Fruit fly (Drosophila melanogaster): Measurements from ENCODE around the gene KaiR1D.
A peak's percentile ranks its signal among the peaks of the same experiment; 100 is the strongest.

KaiR1D gene

DNA sequence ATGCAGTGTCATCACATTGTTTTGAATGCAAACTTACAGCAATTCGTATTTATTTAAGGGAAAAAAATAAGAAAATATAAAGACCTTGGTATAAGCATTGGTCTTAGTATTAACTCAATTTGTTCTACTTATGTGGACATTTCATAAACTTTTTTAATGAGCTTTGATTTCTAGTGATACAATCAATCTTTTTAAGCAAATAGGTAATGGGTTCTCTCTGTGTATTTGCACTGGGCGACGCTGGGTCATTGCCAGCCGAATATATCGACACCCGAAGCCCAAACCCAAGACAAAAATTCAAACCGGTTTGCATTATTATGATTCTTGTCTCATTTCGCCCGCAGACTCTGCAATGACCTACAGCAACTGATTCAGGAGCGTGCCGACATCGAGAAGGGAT, 30.5 kb downstream of the KaiR1D start:
- no peak for TF ChIP-seq CG8478 (optimal IDR thresholded peaks at IDR 0.05)
- TF ChIP-seq psq (optimal IDR thresholded peaks at IDR 0.05): no peak
- TF ChIP-seq pan (optimal IDR thresholded peaks at IDR 0.05): no peak
- no peak for TF ChIP-seq EcR (GFP tag; optimal IDR thresholded peaks at IDR 0.05)
- TF ChIP-seq usp (GFP tag; optimal IDR thresholded peaks at IDR 0.05): no peak
- no peak for TF ChIP-seq Dll (optimal IDR thresholded peaks at IDR 0.05)

DNA sequence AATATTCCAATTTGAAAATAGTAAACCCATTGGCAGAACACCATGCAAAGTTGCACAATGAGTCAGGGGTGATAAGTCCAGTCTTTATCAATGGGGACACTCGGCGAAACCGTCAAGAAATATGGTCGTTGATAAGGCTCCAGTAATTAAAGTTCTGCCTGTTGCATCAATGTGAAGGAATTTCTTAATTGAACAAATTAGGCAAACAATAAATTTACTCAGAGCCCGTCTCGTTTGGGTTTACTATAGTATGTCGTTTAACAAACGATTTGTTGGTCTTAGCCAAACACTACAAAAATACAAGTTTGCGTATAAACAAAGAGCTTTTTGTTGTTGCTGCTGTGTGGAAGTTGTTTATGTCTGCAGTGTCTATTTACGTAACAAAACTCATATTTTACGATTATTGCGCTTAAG, 31.3 kb downstream of the KaiR1D start:
- TF ChIP-seq CG8478 (optimal IDR thresholded peaks at IDR 0.05) (no peak), Dll (optimal IDR thresholded peaks at IDR 0.05) (no peak), usp (GFP tag; optimal IDR thresholded peaks at IDR 0.05) (no peak), pan (optimal IDR thresholded peaks at IDR 0.05) (no peak), psq (optimal IDR thresholded peaks at IDR 0.05) (no peak), EcR (GFP tag; optimal IDR thresholded peaks at IDR 0.05) (no peak)

DNA sequence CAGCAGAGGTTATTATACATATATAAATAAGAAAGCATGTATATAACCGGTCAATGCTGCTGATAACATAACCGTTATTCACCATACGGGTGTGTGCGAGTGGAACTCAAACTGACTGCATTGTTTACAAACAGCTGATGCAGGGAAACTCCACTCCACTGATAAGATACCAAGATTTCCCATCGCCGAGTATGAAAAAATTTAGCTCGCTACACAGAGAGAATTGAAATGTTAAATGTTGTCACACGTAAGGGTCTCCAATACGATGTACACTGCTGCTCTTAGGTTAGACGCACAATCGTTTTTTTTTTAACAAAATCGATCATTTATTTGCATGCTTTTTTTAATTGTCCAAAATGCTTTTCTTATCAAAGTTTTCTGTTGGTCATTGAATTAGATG, 32.4 kb downstream of the KaiR1D start:
- TF ChIP-seq psq (optimal IDR thresholded peaks at IDR 0.05) (no peak), pan (optimal IDR thresholded peaks at IDR 0.05) (no peak), usp (GFP tag; optimal IDR thresholded peaks at IDR 0.05) (no peak), EcR (GFP tag; optimal IDR thresholded peaks at IDR 0.05) (no peak), Dll (optimal IDR thresholded peaks at IDR 0.05) (no peak), CG8478 (optimal IDR thresholded peaks at IDR 0.05) (no peak)

DNA sequence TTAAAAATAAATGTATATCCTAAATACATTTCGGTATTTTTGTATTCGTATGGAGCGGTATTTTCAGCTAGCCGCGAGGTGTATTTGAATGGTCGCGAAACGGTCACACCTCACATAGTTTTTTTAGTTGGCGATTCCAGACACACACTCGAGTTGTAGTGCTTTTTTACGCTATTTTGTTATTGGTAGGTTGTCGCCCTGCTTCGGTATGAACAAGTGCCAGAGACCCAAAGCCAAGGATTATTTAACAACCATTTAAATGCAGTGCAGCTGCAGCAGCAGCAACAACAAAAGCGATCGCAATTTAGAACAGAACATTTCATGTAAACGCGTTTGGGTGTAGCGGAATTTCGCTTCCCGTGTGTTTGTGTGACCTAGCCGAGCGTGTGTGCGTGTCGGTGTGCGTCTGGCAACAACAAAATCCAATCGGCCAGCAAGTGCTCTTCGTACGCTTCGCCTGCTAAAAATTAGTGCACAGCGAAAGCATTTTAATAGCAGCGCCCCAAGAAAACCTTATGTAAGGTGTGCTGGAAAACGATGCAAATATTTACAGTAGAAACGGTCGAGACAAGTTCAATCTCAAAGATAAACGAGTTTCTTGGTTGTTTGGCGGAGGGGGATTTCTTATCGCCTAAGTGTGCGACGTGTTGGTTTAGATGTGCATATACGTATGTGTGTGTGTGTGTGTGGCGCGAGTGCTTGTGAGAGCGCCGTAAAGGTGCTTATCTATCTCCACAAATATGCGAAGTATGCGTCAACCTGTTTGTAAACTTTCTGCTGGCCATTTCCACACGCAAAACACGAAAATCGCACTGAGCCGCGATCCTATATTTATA, 33.1 kb downstream of the KaiR1D start, which contains the start of gene Synd:
Synd (plus strand) TSS at position 111 of the 836 bp plus-strand sequence.
- no peak for TF ChIP-seq usp (GFP tag; optimal IDR thresholded peaks at IDR 0.05)
- TF ChIP-seq Dll (optimal IDR thresholded peaks at IDR 0.05): no peak
- no peak for TF ChIP-seq CG8478 (optimal IDR thresholded peaks at IDR 0.05)
- no peak for TF ChIP-seq psq (optimal IDR thresholded peaks at IDR 0.05)
- peak in 1 of 2 experiments; percentile 36 for TF ChIP-seq EcR (GFP tag; optimal IDR thresholded peaks at IDR 0.05)
- no peak for TF ChIP-seq pan (optimal IDR thresholded peaks at IDR 0.05)

DNA sequence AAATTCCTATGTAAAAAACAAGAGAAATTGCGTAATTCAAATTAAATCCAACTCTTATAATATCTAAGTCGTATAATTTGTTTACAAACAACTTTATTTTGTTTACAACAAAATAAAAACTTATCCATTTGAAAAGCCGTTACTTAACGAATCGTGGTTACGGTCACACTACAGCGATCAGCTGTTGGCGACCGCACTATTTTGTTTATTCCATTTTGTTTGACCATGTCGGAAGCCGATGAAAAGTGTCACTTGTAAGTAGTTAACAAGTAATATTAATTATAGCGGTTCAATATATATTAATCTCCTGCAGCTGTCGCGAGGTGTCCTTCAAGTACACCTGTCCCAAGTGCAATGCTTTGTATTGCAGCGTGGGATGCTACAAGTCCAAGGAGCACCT, 35.1 kb downstream of the KaiR1D start, which contains the start of gene CG31223:
CG31223 (plus strand) TSS at position 165 of the 400 bp plus-strand sequence.
- TF ChIP-seq Dll (optimal IDR thresholded peaks at IDR 0.05) (no peak), pan (optimal IDR thresholded peaks at IDR 0.05) (no peak), psq (optimal IDR thresholded peaks at IDR 0.05) (no peak), EcR (GFP tag; optimal IDR thresholded peaks at IDR 0.05) (no peak), CG8478 (optimal IDR thresholded peaks at IDR 0.05) (no peak)

DNA sequence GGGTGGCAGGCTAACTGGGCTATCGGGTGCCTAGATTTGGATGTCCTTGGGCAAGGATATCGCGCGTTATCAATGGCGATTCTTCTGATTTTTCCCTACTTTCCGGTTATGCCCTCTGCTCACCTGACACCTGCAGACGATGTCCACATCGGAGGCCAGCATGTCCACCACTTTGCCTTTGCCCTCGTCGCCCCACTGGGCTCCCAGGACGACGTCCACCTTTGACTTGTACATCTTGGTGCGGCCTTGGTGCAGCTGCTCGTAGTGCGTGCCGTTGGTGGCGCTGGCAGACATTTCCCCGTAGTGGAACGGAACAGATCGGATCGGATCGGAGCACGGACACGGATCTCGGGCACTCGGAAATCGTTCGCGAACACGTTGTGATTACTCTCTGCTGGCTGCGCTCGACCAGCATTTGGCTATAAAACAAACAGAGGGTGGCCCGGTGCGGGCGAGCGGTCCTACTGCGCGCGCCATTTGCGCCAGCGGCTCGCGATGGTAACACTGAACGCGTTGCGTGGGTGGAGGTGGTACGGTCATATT, 35.8 kb downstream of the KaiR1D start, which contains the start of gene Adss:
Adss (minus strand) TSS at position 428 of the 543 bp plus-strand sequence.
- no peak for TF ChIP-seq psq (optimal IDR thresholded peaks at IDR 0.05)
- no peak for TF ChIP-seq EcR (GFP tag; optimal IDR thresholded peaks at IDR 0.05)
- TF ChIP-seq CG8478 (optimal IDR thresholded peaks at IDR 0.05): no peak
- no peak for TF ChIP-seq Dll (optimal IDR thresholded peaks at IDR 0.05)
- no peak for TF ChIP-seq usp (GFP tag; optimal IDR thresholded peaks at IDR 0.05)
- no peak for TF ChIP-seq pan (optimal IDR thresholded peaks at IDR 0.05)

DNA sequence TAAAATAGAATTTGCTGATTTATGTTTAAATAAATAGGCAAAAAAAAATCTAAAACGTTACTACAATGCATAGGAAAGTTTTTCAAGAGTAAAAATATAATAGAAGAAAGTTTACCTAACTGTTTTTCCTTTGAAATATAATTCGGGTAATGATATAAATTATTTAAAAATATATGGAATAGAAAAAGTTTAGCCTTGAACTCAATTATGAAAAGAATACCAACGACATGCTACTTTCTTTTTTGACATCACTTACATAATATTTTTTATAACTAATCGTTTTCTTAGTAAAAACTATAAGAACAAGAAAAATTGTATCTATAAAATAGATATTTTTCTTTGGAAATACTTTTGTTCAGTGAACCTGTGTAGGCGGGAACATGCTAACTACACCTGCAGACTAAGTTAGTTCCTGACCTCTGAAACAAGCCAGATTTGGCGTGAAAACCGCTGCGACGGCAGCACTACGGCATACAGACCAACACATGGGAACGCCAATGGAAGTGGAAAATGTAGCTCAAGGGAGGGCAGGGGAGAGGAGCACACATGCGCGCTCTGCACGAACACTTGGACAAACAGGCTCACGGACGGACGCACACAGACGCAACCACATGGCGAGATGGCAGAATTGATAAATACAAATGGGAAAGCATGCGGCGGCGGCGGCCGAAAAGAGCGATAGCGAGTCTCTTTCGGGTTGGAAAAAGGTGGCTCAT, 36.5 kb downstream of the KaiR1D start:
- TF ChIP-seq EcR (GFP tag; optimal IDR thresholded peaks at IDR 0.05) (no peak), Dll (optimal IDR thresholded peaks at IDR 0.05) (no peak), pan (optimal IDR thresholded peaks at IDR 0.05) (no peak), usp (GFP tag; optimal IDR thresholded peaks at IDR 0.05) (no peak), CG8478 (optimal IDR thresholded peaks at IDR 0.05) (no peak), psq (optimal IDR thresholded peaks at IDR 0.05) (no peak)

DNA sequence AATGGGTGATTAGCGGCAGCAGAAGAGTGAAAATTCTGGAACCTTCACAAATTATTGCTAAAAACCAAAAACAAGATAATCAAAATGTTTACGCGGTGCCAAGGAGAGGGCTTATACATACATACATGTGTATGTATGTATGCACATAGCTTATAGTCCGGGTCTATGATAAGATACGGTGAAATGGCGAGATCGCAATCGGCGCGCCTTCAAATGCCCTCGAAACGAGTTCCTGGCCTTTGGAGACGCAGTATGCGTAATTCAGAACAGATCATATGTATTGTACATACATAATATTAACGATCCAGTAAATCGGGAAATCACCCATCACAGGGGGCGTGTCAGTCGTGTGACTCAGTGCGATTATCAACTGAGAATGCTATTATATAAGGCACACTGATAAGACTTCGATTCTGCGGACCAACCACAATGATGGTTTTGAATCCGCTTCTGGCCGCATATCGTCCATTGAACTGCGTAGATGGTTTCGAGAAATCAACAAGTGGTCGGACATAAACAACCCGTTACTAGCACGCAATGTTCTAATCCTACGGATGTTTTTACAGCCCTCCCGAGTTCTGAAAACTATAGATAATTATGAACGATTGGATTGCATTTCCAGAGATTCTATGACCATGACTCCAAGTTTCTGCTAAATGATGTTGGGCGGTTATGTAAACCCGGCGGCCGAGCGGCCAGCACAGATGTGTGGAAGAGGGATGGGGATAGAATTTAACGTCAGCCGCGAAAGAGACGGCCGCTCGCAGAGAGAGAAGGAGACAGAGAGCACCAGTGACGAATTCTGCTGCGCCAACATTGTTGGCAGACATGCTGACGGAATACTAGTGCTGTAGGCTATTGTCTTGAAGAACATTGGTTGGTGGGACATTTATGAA, 37.3 kb downstream of the KaiR1D start:
- TF ChIP-seq CG8478 (optimal IDR thresholded peaks at IDR 0.05) (peak; percentile 1), pan (optimal IDR thresholded peaks at IDR 0.05) (no peak), EcR (GFP tag; optimal IDR thresholded peaks at IDR 0.05) (peak in 1 of 2 experiments; percentile 80)

DNA sequence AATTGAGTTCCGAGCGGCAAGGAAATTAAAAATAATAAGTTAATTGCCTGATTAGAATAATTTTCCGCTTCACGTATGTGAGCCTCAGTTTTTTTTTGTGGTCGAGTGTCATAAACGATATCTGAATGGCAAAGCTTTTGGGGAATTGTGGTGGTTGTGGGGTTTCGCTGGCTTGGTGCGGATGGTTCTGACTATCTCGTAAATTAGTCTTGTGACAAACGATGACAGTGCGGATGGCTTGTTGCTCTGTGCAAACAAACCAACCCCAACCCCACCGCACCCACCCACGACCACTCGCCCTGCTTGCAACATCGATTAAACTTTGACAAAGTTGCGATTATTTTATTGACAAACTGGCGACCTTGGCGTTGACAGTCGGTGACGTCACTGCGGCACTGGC, 39.1 kb downstream of the KaiR1D start:
- no peak for TF ChIP-seq Dll (optimal IDR thresholded peaks at IDR 0.05)
- no peak for TF ChIP-seq usp (GFP tag; optimal IDR thresholded peaks at IDR 0.05)
- TF ChIP-seq pan (optimal IDR thresholded peaks at IDR 0.05): no peak

DNA sequence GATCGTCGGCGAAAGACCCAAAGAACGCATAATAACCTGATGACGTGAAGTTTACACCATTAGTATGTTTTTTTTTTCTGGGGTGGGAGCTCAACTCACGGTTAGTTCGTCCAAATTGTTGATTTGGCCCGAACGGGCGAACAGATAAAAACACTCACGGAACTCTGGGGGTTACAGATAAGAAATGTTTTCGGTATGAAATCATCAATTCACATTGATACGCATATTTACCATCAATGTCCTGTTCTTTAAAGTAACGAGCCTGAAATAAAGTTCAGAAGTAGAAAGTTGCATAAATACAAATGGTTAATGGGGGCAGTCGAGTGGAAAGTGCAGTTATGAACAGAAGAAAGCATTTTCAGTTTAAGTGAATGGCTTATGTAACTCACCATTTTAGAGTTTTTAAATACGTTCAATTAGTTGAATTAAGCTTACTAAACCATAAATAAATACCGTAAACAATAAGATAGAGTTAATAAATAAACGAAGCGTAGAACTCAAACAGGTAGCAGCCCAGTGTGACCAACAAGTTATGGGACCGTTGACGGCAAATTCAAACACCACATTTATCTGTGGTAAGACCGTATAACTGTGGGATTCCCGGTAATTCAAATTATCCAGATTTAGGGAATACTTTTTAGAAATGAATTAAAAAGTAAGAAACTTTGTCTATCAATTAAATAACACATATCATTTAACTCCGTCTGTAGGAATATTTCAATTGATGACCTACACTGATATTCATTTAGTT, 42.2 kb downstream of the KaiR1D start, which contains the start of gene CG17272:
CG17272 (minus strand) TSS at position 536 of the 751 bp plus-strand sequence.
- no peak for TF ChIP-seq CG8478 (optimal IDR thresholded peaks at IDR 0.05)
- TF ChIP-seq EcR (GFP tag; optimal IDR thresholded peaks at IDR 0.05): no peak
- no peak for TF ChIP-seq pan (optimal IDR thresholded peaks at IDR 0.05)
- no peak for TF ChIP-seq usp (GFP tag; optimal IDR thresholded peaks at IDR 0.05)
- TF ChIP-seq psq (optimal IDR thresholded peaks at IDR 0.05): no peak
- TF ChIP-seq Dll (optimal IDR thresholded peaks at IDR 0.05): no peak

All from whole organism.